Fruit fly (Drosophila melanogaster) whole organism, embryonic: ENCODE data around the gene velo.

Experiments used
- Atf6 ChIP-seq: fragments of 200-800 bp; sonication (Bioruptor generic); IDR thresholded peaks from 2 replicates; pipeline ENCODE4 v1.3.6; 2022; ENCODE audit warnings: missing biosample characterization, missing genetic modification characterization
- Bteb2 ChIP-seq: fragments of 200-800 bp; sonication (Bioruptor generic); optimal IDR thresholded peaks from 2 replicates; lab custom pipeline; 2016; ENCODE audit warnings: missing biosample characterization, missing genetic modification characterization
- CG10267 ChIP-seq: fragments of 200-800 bp; sonication (Bioruptor generic); optimal IDR thresholded peaks from 2 replicates; lab custom pipeline; 2018; ENCODE audit warnings: missing biosample characterization, mild to moderate bottlenecking, missing genetic modification characterization, moderate library complexity
- CG10366 ChIP-seq: fragments of 200-800 bp; sonication (Bioruptor generic); IDR thresholded peaks from 2 replicates; pipeline ENCODE4 v1.3.6; 2022; ENCODE audit warnings: missing biosample characterization, missing genetic modification characterization
- CG15073 ChIP-seq: fragments of 200-800 bp; sonication (Bioruptor generic); optimal IDR thresholded peaks from 2 replicates; lab custom pipeline; 2016; ENCODE audit warnings: missing biosample characterization, missing genetic modification characterization
- CG17328 ChIP-seq: fragments of 200-800 bp; sonication (Bioruptor generic); IDR thresholded peaks from 2 replicates; pipeline ENCODE4 v1.3.6; 2022; ENCODE audit warnings: missing biosample characterization, missing genetic modification characterization
- CG17359 ChIP-seq: fragments of 200-800 bp; sonication (Bioruptor generic); optimal IDR thresholded peaks from 3 replicates; lab custom pipeline; 2018; ENCODE audit warnings: missing biosample characterization, mild to moderate bottlenecking, missing genetic modification characterization, moderate library complexity
- CG17612 ChIP-seq: fragments of 200-800 bp; sonication (Bioruptor generic); IDR thresholded peaks from 2 replicates; pipeline ENCODE4 v1.3.6; 2022; ENCODE audit warnings: missing biosample characterization, missing genetic modification characterization
- CG2199 ChIP-seq: fragments of 200-800 bp; sonication (Bioruptor generic); IDR thresholded peaks from 3 replicates; pipeline ENCODE4 v1.3.6; 2022; ENCODE audit warnings: missing biosample characterization, missing genetic modification characterization
- CG31365 ChIP-seq: fragments of 200-800 bp; sonication (Bioruptor generic); optimal IDR thresholded peaks from 2 replicates; lab custom pipeline; 2018; ENCODE audit warnings: missing biosample characterization, mild to moderate bottlenecking, missing genetic modification characterization
- CG32772 ChIP-seq: fragments of 200-800 bp; sonication (Bioruptor generic); IDR thresholded peaks from 2 replicates; pipeline ENCODE4 v1.3.6; 2022; ENCODE audit warnings: missing biosample characterization, missing genetic modification characterization
- CG42726 ChIP-seq: fragments of 200-800 bp; sonication (Bioruptor generic); IDR thresholded peaks from 2 replicates; pipeline ENCODE4 v1.3.6; 2022; ENCODE audit warnings: missing biosample characterization, missing genetic modification characterization; ENCODE audit not compliant: partially characterized antibody
- CG5245 ChIP-seq: fragments of 200-800 bp; sonication (Bioruptor generic); optimal IDR thresholded peaks from 3 replicates; lab custom pipeline; 2016; ENCODE audit warnings: missing biosample characterization, missing genetic modification characterization
- CG8924 ChIP-seq: fragments of 200-800 bp; optimal IDR thresholded peaks from 3 replicates; lab custom pipeline; 2019; ENCODE audit warnings: missing biosample characterization, mild to moderate bottlenecking, missing genetic modification characterization, moderate library complexity
- CG9817 ChIP-seq: fragments of 200-800 bp; sonication (Bioruptor generic); optimal IDR thresholded peaks from 2 replicates; lab custom pipeline; 2018; ENCODE audit warnings: missing biosample characterization, mild to moderate bottlenecking, missing genetic modification characterization, moderate library complexity
- Fer3 ChIP-seq: fragments of 200-800 bp; sonication (Bioruptor generic); optimal IDR thresholded peaks from 2 replicates; lab custom pipeline; 2018; ENCODE audit warnings: missing biosample characterization, mild to moderate bottlenecking, missing genetic modification characterization, moderate library complexity
- GATAe ChIP-seq: fragments of 200-800 bp; sonication (Bioruptor generic); conservative IDR thresholded peaks from 2 replicates; pipeline ENCODE4 v1.3.6; 2022; ENCODE audit warnings: missing biosample characterization, missing genetic modification characterization
- H15 ChIP-seq: fragments of 200-800 bp; sonication (Bioruptor generic); IDR thresholded peaks from 3 replicates; pipeline ENCODE4 v1.3.6; 2022; ENCODE audit warnings: missing biosample characterization, missing genetic modification characterization
- HLH54F ChIP-seq: fragments of 200-800 bp; sonication (Bioruptor generic); optimal IDR thresholded peaks from 3 replicates; lab custom pipeline; 2016; ENCODE audit warnings: missing biosample characterization, missing genetic modification characterization
- Hmx ChIP-seq: fragments of 200-800 bp; sonication (Bioruptor generic); optimal IDR thresholded peaks from 2 replicates; lab custom pipeline; 2016; ENCODE audit warnings: missing biosample characterization, missing genetic modification characterization
- Lpt ChIP-seq: fragments of >200 bp; optimal IDR thresholded peaks from 2 replicates; lab custom pipeline; 2018; ENCODE audit warnings: missing biosample characterization, missing genetic modification characterization
- NC2α ChIP-seq: fragments of 200-800 bp; sonication (Bioruptor generic); optimal IDR thresholded peaks from 2 replicates; lab custom pipeline; 2016; ENCODE audit warnings: missing biosample characterization, missing genetic modification characterization
- NK7.1 ChIP-seq: fragments of 200-800 bp; sonication (Bioruptor generic); optimal IDR thresholded peaks from 3 replicates; lab custom pipeline; 2016; ENCODE audit warnings: missing biosample characterization, missing genetic modification characterization
- Rfx ChIP-seq: fragments of 200-800 bp; sonication (Bioruptor generic); IDR thresholded peaks from 2 replicates; pipeline ENCODE4 v1.3.6; 2022; ENCODE audit warnings: missing biosample characterization, missing genetic modification characterization
- Sry-δ ChIP-seq: fragments of 200-800 bp; sonication (Bioruptor generic); optimal IDR thresholded peaks from 2 replicates; lab custom pipeline; 2016; ENCODE audit warnings: missing biosample characterization, missing genetic modification characterization
- Usf ChIP-seq: fragments of 200-800 bp; sonication (Bioruptor generic); optimal IDR thresholded peaks from 2 replicates; lab custom pipeline; 2017; ENCODE audit warnings: missing genotype, missing biosample characterization, missing genetic modification characterization
- ab ChIP-seq: fragments of 200-800 bp; sonication (Bioruptor generic); optimal IDR thresholded peaks from 2 replicates; lab custom pipeline; 2016; ENCODE audit warnings: missing biosample characterization, missing genetic modification characterization
- br ChIP-seq: fragments of >200 bp; optimal IDR thresholded peaks from 2 replicates; lab custom pipeline; 2017
- chn ChIP-seq: fragments of 200-800 bp; sonication (Bioruptor generic); optimal IDR thresholded peaks from 2 replicates; lab custom pipeline; 2016; ENCODE audit warnings: missing biosample characterization, missing genetic modification characterization
- ci ChIP-seq: fragments of 200-800 bp; sonication (Bioruptor generic); IDR thresholded peaks from 3 replicates; pipeline ENCODE4 v1.3.6; 2022; ENCODE audit warnings: missing biosample characterization, missing genetic modification characterization
- crol ChIP-seq: fragments of 200-800 bp; sonication (Bioruptor generic); IDR thresholded peaks from 2 replicates; pipeline ENCODE4 v1.3.6; 2022; ENCODE audit warnings: missing biosample characterization, missing genetic modification characterization
- dati ChIP-seq: fragments of 200-800 bp; sonication (Bioruptor generic); IDR thresholded peaks from 2 replicates; pipeline ENCODE4 v1.3.6; 2022; ENCODE audit warnings: missing biosample characterization, missing genetic modification characterization
- dmrt99B ChIP-seq: fragments of 200-800 bp; sonication (Bioruptor generic); optimal IDR thresholded peaks from 2 replicates; lab custom pipeline; 2018; ENCODE audit warnings: missing biosample characterization, mild to moderate bottlenecking, missing genetic modification characterization, moderate library complexity
- fd96Cb ChIP-seq: fragments of 200-800 bp; sonication (Bioruptor generic); optimal IDR thresholded peaks from 2 replicates; lab custom pipeline; 2018; ENCODE audit warnings: missing biosample characterization, mild to moderate bottlenecking, missing genetic modification characterization, moderate library complexity
- ftz-f1 ChIP-seq: fragments of 200-800 bp; sonication (Bioruptor generic); optimal IDR thresholded peaks from 2 replicates; lab custom pipeline; 2016; ENCODE audit warnings: missing biosample characterization, missing genetic modification characterization
- klu ChIP-seq: fragments of 200-800 bp; sonication (Bioruptor generic); IDR thresholded peaks from 2 replicates; pipeline ENCODE4 v1.3.6; 2022; ENCODE audit warnings: missing biosample characterization, missing genetic modification characterization
- lbe ChIP-seq: fragments of 200-800 bp; sonication (Bioruptor generic); optimal IDR thresholded peaks from 2 replicates; lab custom pipeline; 2016; ENCODE audit warnings: missing biosample characterization, mild to moderate bottlenecking, missing genetic modification characterization
- nau ChIP-seq: fragments of 200-800 bp; sonication (Bioruptor generic); optimal IDR thresholded peaks from 3 replicates; lab custom pipeline; 2017; ENCODE audit warnings: missing biosample characterization, mild to moderate bottlenecking, missing genetic modification characterization, missing genetic modification reagents
- nmo ChIP-seq: fragments of 200-800 bp; sonication (Bioruptor generic); optimal IDR thresholded peaks from 2 replicates; lab custom pipeline; 2018; ENCODE audit warnings: missing biosample characterization, mild to moderate bottlenecking, missing genetic modification characterization, moderate library complexity
- pnt ChIP-seq: fragments of 200-800 bp; sonication (Bioruptor generic); optimal IDR thresholded peaks from 3 replicates; lab custom pipeline; 2016; ENCODE audit warnings: missing biosample characterization, missing genetic modification characterization
- repo ChIP-seq: fragments of 200-800 bp; sonication (Bioruptor generic); optimal IDR thresholded peaks from 2 replicates; lab custom pipeline; 2016; ENCODE audit warnings: missing biosample characterization, missing genetic modification characterization
- row ChIP-seq: fragments of 200-800 bp; sonication (Bioruptor generic); IDR thresholded peaks from 3 replicates; pipeline ENCODE4 v1.3.6; 2022; ENCODE audit warnings: missing biosample characterization, missing genetic modification characterization
- slp2 ChIP-seq: fragments of 200-800 bp; sonication (Bioruptor generic); optimal IDR thresholded peaks from 2 replicates; lab custom pipeline; 2016; ENCODE audit warnings: missing biosample characterization, missing genetic modification characterization
- sna ChIP-seq: fragments of 200-800 bp; sonication (Bioruptor generic); IDR thresholded peaks from 2 replicates; pipeline ENCODE4 v1.3.6; 2022; ENCODE audit warnings: missing biosample characterization, missing genetic modification characterization; ENCODE audit not compliant: partially characterized antibody
- ssp ChIP-seq: fragments of 200-800 bp; sonication (Bioruptor generic); IDR thresholded peaks from 2 replicates; pipeline ENCODE4 v1.3.6; 2022; ENCODE audit warnings: missing biosample characterization, missing genetic modification characterization
- tgo ChIP-seq: fragments of 200-800 bp; sonication (Bioruptor generic); IDR thresholded peaks from 3 replicates; pipeline ENCODE4 v1.3.6; 2022; ENCODE audit warnings: missing biosample characterization, missing genetic modification characterization
- tup ChIP-seq: fragments of 200-800 bp; sonication (Bioruptor generic); optimal IDR thresholded peaks from 2 replicates; lab custom pipeline; 2016; ENCODE audit warnings: missing biosample characterization, mild to moderate bottlenecking, missing genetic modification characterization, moderate library complexity
- twi ChIP-seq: fragments of 200-800 bp; optimal IDR thresholded peaks from 2 replicates; lab custom pipeline; 2019; ENCODE audit warnings: missing biosample characterization, mild to moderate bottlenecking, missing genetic modification characterization, moderate library complexity
- unpg ChIP-seq: fragments of 200-800 bp; sonication (Bioruptor generic); optimal IDR thresholded peaks from 3 replicates; lab custom pipeline; 2018; ENCODE audit warnings: missing biosample characterization, mild to moderate bottlenecking, missing genetic modification characterization, moderate library complexity
- vvl ChIP-seq: fragments of 200-800 bp; sonication (Bioruptor generic); IDR thresholded peaks from 2 replicates; pipeline ENCODE4 v1.3.6; 2022; ENCODE audit warnings: missing biosample characterization, missing genetic modification characterization
- wor ChIP-seq: fragments of 200-800 bp; sonication (Bioruptor generic); IDR thresholded peaks from 2 replicates; pipeline ENCODE4 v1.3.6; 2022; ENCODE audit warnings: missing biosample characterization, missing genetic modification characterization
- z ChIP-seq: fragments of 200-800 bp; sonication (Bioruptor generic); IDR thresholded peaks from 3 replicates; pipeline ENCODE4 v1.3.6; 2022; ENCODE audit warnings: missing biosample characterization, missing genetic modification characterization
- zf30C ChIP-seq: fragments of 200-800 bp; sonication (Bioruptor generic); optimal IDR thresholded peaks from 3 replicates; lab custom pipeline; 2018; ENCODE audit warnings: missing biosample characterization, mild to moderate bottlenecking, missing genetic modification characterization

The velo gene

DNA sequence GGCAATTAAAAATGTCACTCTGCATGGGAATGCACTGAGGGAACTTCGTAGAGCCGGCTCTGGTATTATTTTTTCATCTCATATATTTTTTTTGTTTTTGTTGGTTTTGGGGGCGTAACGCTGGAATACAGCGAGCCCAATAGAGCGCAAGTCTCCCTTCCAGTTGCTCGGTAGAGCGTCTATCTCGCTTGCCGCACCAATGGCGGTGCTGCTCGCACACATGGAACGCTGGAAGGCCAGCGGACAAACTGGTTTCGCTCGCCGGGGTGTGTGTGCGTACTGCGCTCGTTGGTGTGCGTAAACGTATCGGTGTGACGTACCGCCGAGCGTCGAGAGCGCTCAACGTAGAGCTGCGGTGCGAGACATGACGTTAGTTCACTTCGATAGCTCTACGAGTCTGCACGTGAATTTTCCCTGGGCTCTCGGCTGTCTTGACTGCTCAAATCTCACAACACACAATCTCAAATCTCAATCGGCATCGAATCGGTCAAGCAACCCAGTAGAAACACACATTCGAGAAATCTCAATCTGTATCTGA, 37.3 kb upstream of the velo start, which contains the start of gene vvl (continued):
- TF ChIP-seq CG42726 (GFP tag; lab: Robert Waterston, UW) = no peak; the same call in 1 of the 2 replicates
- TF ChIP-seq slp2 (GFP tag; lab: Kevin White, UChicago) = no peak
- no peak for TF ChIP-seq H15 (GFP tag; lab: Robert Waterston, UW)
- TF ChIP-seq CG2199 (GFP tag; lab: Robert Waterston, UW) = peak; percentile 59; the same call in 1 of the 3 replicates
- TF ChIP-seq fd96Cb (tag; lab: Kevin White, UChicago) = no peak
- TF ChIP-seq CG17612 (GFP tag; lab: Robert Waterston, UW) = no peak
- peak; percentile 2 for TF ChIP-seq unpg (GFP tag; lab: Kevin White, UChicago)
- TF ChIP-seq br (lab: Kevin White, UChicago) = no peak
- TF ChIP-seq dmrt99B = peak; percentile 4
- no peak for TF ChIP-seq HLH54F
- no peak for TF ChIP-seq lbe (GFP tag; lab: Kevin White, UChicago)
- TF ChIP-seq CG17328 (GFP tag; lab: Robert Waterston, UW) = peak; percentile 43; the same call in 1 of the 2 replicates
- TF ChIP-seq Lpt (GFP tag; lab: Kevin White, UChicago) = no peak
- no peak for TF ChIP-seq nau (GFP tag; lab: Kevin White, UChicago)
- no peak for TF ChIP-seq pnt (GFP tag; lab: Kevin White, UChicago)
- no peak for TF ChIP-seq dati (GFP tag; lab: Robert Waterston, UW)
- TF ChIP-seq CG31365 (tag; lab: Kevin White, UChicago) = no peak
- no peak for TF ChIP-seq ab (GFP tag; lab: Kevin White, UChicago)
- TF ChIP-seq CG8924 (tag; lab: Kevin White, UChicago) = peak; percentile 28
- no peak for TF ChIP-seq ssp (GFP tag; lab: Robert Waterston, UW)
- TF ChIP-seq vvl (GFP tag; lab: Robert Waterston, UW) = peak; percentile 91
- no peak for TF ChIP-seq Usf (GFP tag; lab: Kevin White, UChicago)
- no peak for TF ChIP-seq Sry-δ (GFP tag; lab: Kevin White, UChicago)
- no peak for TF ChIP-seq Bteb2
- no peak for TF ChIP-seq CG9817
- TF ChIP-seq tup = no peak
- TF ChIP-seq sna (GFP tag; lab: Robert Waterston, UW) = peak; percentile 47; the same call in 1 of the 2 replicates
- TF ChIP-seq chn (GFP tag; lab: Kevin White, UChicago) = no peak
- no peak for TF ChIP-seq repo (GFP tag; lab: Kevin White, UChicago)
- TF ChIP-seq CG10366 (GFP tag; lab: Robert Waterston, UW) = no peak
- TF ChIP-seq ftz-f1 = peak; percentile 80
- TF ChIP-seq CG10267 (tag; lab: Kevin White, UChicago) = no peak
- no peak for TF ChIP-seq Hmx (GFP tag; lab: Kevin White, UChicago)
- no peak for TF ChIP-seq crol (GFP tag; lab: Robert Waterston, UW)
- no peak for TF ChIP-seq NC2α (GFP tag; lab: Kevin White, UChicago)
- TF ChIP-seq row = no peak
- TF ChIP-seq nmo (GFP tag; lab: Kevin White, UChicago) = peak; percentile 40
- no peak for TF ChIP-seq CG5245 (GFP tag; lab: Kevin White, UChicago)
- TF ChIP-seq Atf6 = peak; percentile 39; the same call in 1 of the 2 replicates
- TF ChIP-seq z = peak; percentile 61; the same call in 2 of the 3 replicates
- no peak for TF ChIP-seq GATAe (GFP tag; lab: Robert Waterston, UW)
- no peak for TF ChIP-seq klu (GFP tag; lab: Robert Waterston, UW)
- no peak for TF ChIP-seq CG17359 (tag; lab: Kevin White, UChicago)
- TF ChIP-seq wor (GFP tag; lab: Robert Waterston, UW) = no peak
- no peak for TF ChIP-seq NK7.1 (GFP tag; lab: Kevin White, UChicago)
- TF ChIP-seq CG32772 (GFP tag; lab: Robert Waterston, UW) = no peak
- peak; percentile 61 for TF ChIP-seq zf30C (GFP tag; lab: Kevin White, UChicago)
- TF ChIP-seq tgo (GFP tag; lab: Robert Waterston, UW) = no peak
- TF ChIP-seq Rfx (GFP tag; lab: Robert Waterston, UW) = no peak
- TF ChIP-seq ci = peak; percentile 63; the same call in 2 of the 3 replicates
- TF ChIP-seq twi (tag; lab: Kevin White, UChicago) = peak; percentile 55
- no peak for TF ChIP-seq Fer3
- no peak for TF ChIP-seq CG15073 (GFP tag; lab: Kevin White, UChicago)
